Worm (Caenorhabditis elegans): ENCODE data around the gene ins-12.

- TF ChIP-seq ref-1 (GFP tag; conservative IDR thresholded peaks at IDR 0.05) (no peak), klf-2 (GFP tag; conservative IDR thresholded peaks at IDR 0.05) (no peak), T22C8.4 (GFP tag; IDR thresholded peaks at IDR 0.05) (no peak)
These were observed 10.7 kb downstream of the ins-12 start for ce11 chrII:5565082-5565623.

Measured in whole organism, midembryonic.